Fruit fly (Drosophila melanogaster) whole organism, embryonic: ENCODE data around the gene Ugt303B2.

Experiments
- CG14667 ChIP-seq: fragments of 200-800 bp; sonication (Bioruptor generic); IDR thresholded peaks from 2 replicates; pipeline ENCODE4 v1.3.6; 2022; ENCODE audit warnings: missing biosample characterization, missing genetic modification characterization
- CG17829 ChIP-seq: fragments of 200-800 bp; optimal IDR thresholded peaks from 2 replicates; lab custom pipeline; 2019; ENCODE audit warnings: missing biosample characterization, mild to moderate bottlenecking, missing genetic modification characterization, moderate library complexity
- CG8478 ChIP-seq: fragments of >200 bp; optimal IDR thresholded peaks from 2 replicates; lab custom pipeline; 2018
- Camta ChIP-seq: fragments of 200-800 bp; sonication (Bioruptor generic); optimal IDR thresholded peaks from 2 replicates; lab custom pipeline; 2016; ENCODE audit warnings: missing biosample characterization, missing genetic modification characterization
- Dfd ChIP-seq, 2 experiments: fragments of >200 bp; optimal IDR thresholded peaks; 2 replicates each; lab custom pipeline; 2017; ENCODE audit warnings: missing biosample characterization in 2 of 2, missing genetic modification characterization in 2 of 2
- Gug ChIP-seq: fragments of 200-800 bp; sonication (Bioruptor generic); IDR thresholded peaks from 4 replicates; pipeline ENCODE4 v1.3.6; 2022; ENCODE audit warnings: missing biosample characterization, missing genetic modification characterization
- HLH54F ChIP-seq: fragments of 200-800 bp; sonication (Bioruptor generic); optimal IDR thresholded peaks from 3 replicates; lab custom pipeline; 2016; ENCODE audit warnings: missing biosample characterization, missing genetic modification characterization
- MESR4 ChIP-seq: fragments of 200-800 bp; sonication (Bioruptor generic); optimal IDR thresholded peaks from 2 replicates; lab custom pipeline; 2018; ENCODE audit warnings: missing biosample characterization, mild to moderate bottlenecking, missing genetic modification characterization, moderate library complexity
- pita ChIP-seq: fragments of 200-800 bp; sonication (Bioruptor generic); optimal IDR thresholded peaks from 2 replicates; lab custom pipeline; 2017; ENCODE audit warnings: missing biosample characterization, mild to moderate bottlenecking, missing genetic modification characterization

DNA sequence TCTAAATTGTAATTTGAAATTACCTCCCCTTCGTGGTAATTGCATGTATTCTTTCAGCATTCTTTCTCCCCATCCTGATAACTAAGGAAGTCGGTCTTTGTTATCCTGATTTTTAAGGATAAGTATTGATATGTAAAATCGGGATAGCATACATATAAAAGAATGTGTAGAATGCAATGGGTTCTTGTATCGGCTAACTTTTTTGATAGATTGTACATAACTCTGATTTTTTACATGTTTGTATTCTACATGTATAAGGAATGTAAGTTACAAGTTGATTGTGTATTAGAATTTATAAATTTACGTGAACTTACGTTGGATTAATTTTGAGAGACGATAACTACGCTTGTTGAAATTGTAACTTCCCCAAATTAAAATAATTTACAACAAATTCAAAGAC lies 16.4 kb downstream of the Ugt303B2 start:
- TF ChIP-seq MESR4 (GFP tag; lab: Kevin White, UChicago) (no peak), Gug (GFP tag; lab: Robert Waterston, UW) (no peak), pita (GFP tag; lab: Kevin White, UChicago) (peak; percentile 58), CG17829 (tag; lab: Kevin White, UChicago) (no peak), Camta (GFP tag; lab: Kevin White, UChicago) (no peak), Dfd (GFP tag; optimal IDR thresholded peaks at IDR 0.05; lab: Kevin White, UChicago) (no peak), CG14667 (GFP tag; lab: Robert Waterston, UW) (no peak), CG8478 (peak; percentile 54), HLH54F (no peak)
